Worm (Caenorhabditis elegans): ENCODE measurements around the gene acp-6.

DNA sequence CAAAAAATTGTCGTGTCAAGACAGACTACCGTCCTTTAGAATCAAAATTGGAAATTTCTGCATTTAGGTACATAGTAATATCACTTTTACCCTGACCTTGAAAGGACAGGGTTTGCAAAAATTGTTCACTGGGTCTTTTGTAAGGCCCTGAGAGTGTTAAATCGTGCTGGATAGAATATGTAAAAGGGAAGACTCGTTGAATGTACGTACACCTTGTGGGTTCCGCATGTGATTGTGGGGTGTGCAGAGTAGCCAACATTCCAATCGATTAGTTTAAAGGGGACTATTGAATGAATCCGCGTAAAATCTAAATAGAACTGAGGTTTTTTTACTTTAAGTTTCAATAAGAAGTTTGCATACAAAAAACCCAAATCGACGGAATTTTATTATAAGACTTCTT lies 34.7 kb upstream of the acp-6 start:
- TF ChIP-seq mdl-1 (tag; optimal IDR thresholded peaks at IDR 0.05) (no peak), dve-1 (tag; optimal IDR thresholded peaks at IDR 0.05; ENCODE audit: insufficient read depth) (no peak), snpc-4 (tag; optimal IDR thresholded peaks at IDR 0.05) (no peak), lin-1 (GFP tag; IDR thresholded peaks at IDR 0.05) (no peak), ztf-11 (tag; optimal IDR thresholded peaks at IDR 0.05) (no peak), unc-130 (GFP tag; optimal IDR thresholded peaks at IDR 0.05) (no peak), skn-1 (tag; optimal IDR thresholded peaks at IDR 0.05) (no peak), unc-39 (tag; optimal IDR thresholded peaks at IDR 0.05) (no peak), lin-13 (GFP tag; optimal IDR thresholded peaks at IDR 0.05) (no peak), mep-1 (tag; optimal IDR thresholded peaks at IDR 0.05) (no peak), egl-27 (tag; optimal IDR thresholded peaks at IDR 0.05) (no peak)
